Worm (Caenorhabditis elegans) whole organism, young adult: ENCODE results near the gene ddn-3.

ENCODE experiments used
- B0035.1 ChIP-seq: sonication (generic microtip); optimal IDR thresholded peaks from 2 replicates; lab custom pipeline; 2016; ENCODE audit warnings: missing genetic modification characterization, mild to moderate bottlenecking, missing compliant biosample characterization, missing genotype, missing genetic modification reagents
- C06A6.2 ChIP-seq: fragments of 200-800 bp; sonication (Bioruptor generic); conservative IDR thresholded peaks from 2 replicates; pipeline ENCODE4 v1.3.6; 2022; ENCODE audit warnings: missing genetic modification characterization, missing compliant biosample characterization
- D2030.7 ChIP-seq: fragments of 200-800 bp; sonication (Bioruptor generic); IDR thresholded peaks from 2 replicates; pipeline ENCODE4 v1.3.6; 2022; ENCODE audit warnings: missing genetic modification reagents, missing genetic modification characterization, missing compliant biosample characterization
- F49E8.2 ChIP-seq: sonication (generic microtip); optimal IDR thresholded peaks from 3 replicates; lab custom pipeline; 2017; ENCODE audit warnings: missing genetic modification characterization, mild to moderate bottlenecking, missing compliant biosample characterization, antibody characterized with exemption, moderate library complexity; ENCODE audit not compliant: insufficient read depth
- K11D2.4 ChIP-seq: fragments of 200-800 bp; sonication (Bioruptor generic); IDR thresholded peaks from 2 replicates; pipeline ENCODE4 v1.3.6; 2022; ENCODE audit warnings: missing genetic modification reagents, missing genetic modification characterization, missing compliant biosample characterization
- ama-1 ChIP-seq, 3 experiments: fragments of 150-350 bp in 1 of 3; sonication (generic microtip) in 2 of 3; optimal IDR thresholded peaks; 2 replicates each; lab custom pipeline; 2014 to 2018; ENCODE audit warnings: missing biosample characterization in 2 of 3, missing genetic modification characterization in 2 of 3, missing genetic modification reagents in 2 of 3
- atf-7 ChIP-seq: sonication (generic microtip); optimal IDR thresholded peaks from 2 replicates; lab custom pipeline; 2017; ENCODE audit warnings: mild to moderate bottlenecking, missing genetic modification characterization, missing compliant biosample characterization
- attf-5 ChIP-seq: fragments of 200-800 bp; sonication (Bioruptor generic); optimal IDR thresholded peaks from 2 replicates; lab custom pipeline; 2018; ENCODE audit warnings: mild to moderate bottlenecking, missing genetic modification characterization, missing compliant biosample characterization
- bed-2 ChIP-seq: fragments of 200-800 bp; sonication (Bioruptor generic); IDR thresholded peaks from 2 replicates; pipeline ENCODE4 v1.3.6; 2022; ENCODE audit warnings: missing genetic modification reagents, missing genetic modification characterization, missing compliant biosample characterization
- cebp-1 ChIP-seq, 2 experiments: fragments of 200-800 bp in 1 of 2; sonication (Bioruptor generic) in 1 of 2; sonication (generic microtip) in 1 of 2; IDR thresholded peaks in 1 of 2; optimal IDR thresholded peaks in 1 of 2; 2 replicates each; pipeline versions ENCODE4 v1.3.6 to Lab custom; 2017 to 2022; ENCODE audit warnings: missing compliant biosample characterization in 2 of 2, missing genetic modification characterization in 2 of 2, mild to moderate bottlenecking in 1 of 2, missing genetic modification reagents in 1 of 2, moderate library complexity in 1 of 2
- cebp-2 ChIP-seq: fragments of 200-800 bp; sonication (Bioruptor generic); IDR thresholded peaks from 2 replicates; pipeline ENCODE4 v1.3.6; 2022; ENCODE audit warnings: missing genetic modification characterization, missing compliant biosample characterization
- ceh-91 ChIP-seq: fragments of 200-800 bp; sonication (Bioruptor generic); IDR thresholded peaks from 2 replicates; pipeline ENCODE4 v1.3.6; 2022; ENCODE audit warnings: missing genetic modification reagents, missing genetic modification characterization, missing compliant biosample characterization
- dox-1 ChIP-seq: fragments of 200-800 bp; sonication (Bioruptor generic); IDR thresholded peaks from 2 replicates; pipeline ENCODE4 v1.3.6; 2022; ENCODE audit warnings: missing genetic modification reagents, missing genetic modification characterization, missing compliant biosample characterization
- dpl-1 ChIP-seq: fragments of 150-350 bp; optimal IDR thresholded peaks from 2 replicates; lab custom pipeline; 2014; ENCODE audit warnings: missing biosample characterization, missing genetic modification reagents, missing genetic modification characterization
- efl-1 ChIP-seq: fragments of 150-350 bp; optimal IDR thresholded peaks from 2 replicates; lab custom pipeline; 2014; ENCODE audit warnings: missing biosample characterization, missing genetic modification reagents, missing genetic modification characterization
- egl-18 ChIP-seq: fragments of 200-800 bp; sonication (Bioruptor generic); IDR thresholded peaks from 2 replicates; pipeline ENCODE4 v1.3.6; 2022; ENCODE audit warnings: missing genetic modification reagents, missing genetic modification characterization, missing compliant biosample characterization
- hmg-1.2 ChIP-seq: fragments of 200-800 bp; sonication (Bioruptor generic); IDR thresholded peaks from 2 replicates; pipeline ENCODE4 v1.3.6; 2022; ENCODE audit warnings: missing genetic modification reagents, missing genetic modification characterization, missing compliant biosample characterization
- hsf-1 ChIP-seq: fragments of 200-800 bp; sonication (Bioruptor generic); IDR thresholded peaks from 2 replicates; pipeline ENCODE4 v1.3.6; 2022; ENCODE audit warnings: missing genetic modification reagents, missing genetic modification characterization, missing compliant biosample characterization
- lin-26 ChIP-seq: fragments of 200-800 bp; sonication (Bioruptor generic); IDR thresholded peaks from 2 replicates; pipeline ENCODE4 v1.3.6; 2022; ENCODE audit warnings: missing genetic modification reagents, missing genetic modification characterization, missing compliant biosample characterization
- lin-54 ChIP-seq: fragments of 200-800 bp; sonication (Bioruptor generic); optimal IDR thresholded peaks from 2 replicates; lab custom pipeline; 2018; ENCODE audit warnings: mild to moderate bottlenecking, missing genetic modification characterization, missing compliant biosample characterization
- lsl-1 ChIP-seq: fragments of 200-800 bp; sonication (Bioruptor generic); optimal IDR thresholded peaks from 2 replicates; lab custom pipeline; 2018; ENCODE audit warnings: mild to moderate bottlenecking, missing genetic modification characterization, moderate library complexity, missing compliant biosample characterization
- madf-3 ChIP-seq: fragments of 200-800 bp; sonication (Bioruptor generic); IDR thresholded peaks from 2 replicates; pipeline ENCODE4 v1.3.6; 2022; ENCODE audit warnings: missing genetic modification reagents, missing genetic modification characterization, missing compliant biosample characterization
- nhr-120 ChIP-seq: fragments of 200-800 bp; sonication (Bioruptor generic); IDR thresholded peaks from 2 replicates; pipeline ENCODE4 v1.3.6; 2022; ENCODE audit warnings: missing genetic modification characterization, missing compliant biosample characterization
- nhr-80 ChIP-seq: sonication (generic microtip); optimal IDR thresholded peaks from 2 replicates; lab custom pipeline; 2016; ENCODE audit warnings: missing genetic modification characterization, missing compliant biosample characterization
- rcor-1 ChIP-seq: fragments of 200-800 bp; sonication (Bioruptor generic); IDR thresholded peaks from 2 replicates; pipeline ENCODE4 v1.3.6; 2022; ENCODE audit warnings: missing genetic modification reagents, missing genetic modification characterization, missing compliant biosample characterization
- repo-1 ChIP-seq: sonication (generic microtip); optimal IDR thresholded peaks from 2 replicates; lab custom pipeline; 2017; ENCODE audit warnings: mild to moderate bottlenecking, missing genetic modification characterization, missing compliant biosample characterization
- snpc-1.1 ChIP-seq: sonication (generic microtip); optimal IDR thresholded peaks from 2 replicates; lab custom pipeline; 2017; ENCODE audit warnings: missing genetic modification characterization, mild to moderate bottlenecking, missing compliant biosample characterization, antibody characterized with exemption, moderate library complexity, missing genotype, missing genetic modification reagents; ENCODE audit not compliant: insufficient read depth
- snpc-1.3 ChIP-seq: sonication (generic microtip); optimal IDR thresholded peaks from 2 replicates; lab custom pipeline; 2017; ENCODE audit warnings: missing genetic modification characterization, mild to moderate bottlenecking, missing compliant biosample characterization, antibody characterized with exemption, moderate library complexity, missing genotype, missing genetic modification reagents; ENCODE audit not compliant: insufficient read depth
- snpc-4 ChIP-seq, 5 experiments: fragments of 150-350 bp in 1 of 5; sonication (generic microtip) in 4 of 5; optimal IDR thresholded peaks; 2 replicates each; lab custom pipeline; 2014 to 2018; ENCODE audit warnings: missing genetic modification characterization in 5 of 5, missing biosample characterization in 3 of 5, antibody characterized with exemption in 2 of 5, mild to moderate bottlenecking in 2 of 5, missing compliant biosample characterization in 2 of 5, missing genotype in 2 of 5, moderate library complexity in 2 of 5, missing genetic modification reagents in 1 of 5
- tbx-9 ChIP-seq: sonication (generic microtip); optimal IDR thresholded peaks from 2 replicates; lab custom pipeline; 2016; ENCODE audit warnings: borderline replicate concordance, missing genetic modification characterization, inconsistent platforms, missing compliant biosample characterization
- zim-3 ChIP-seq: sonication (generic microtip); optimal IDR thresholded peaks from 2 replicates; lab custom pipeline; 2017; ENCODE audit warnings: mild to moderate bottlenecking, missing genetic modification characterization, moderate library complexity, missing compliant biosample characterization
- ztf-25 ChIP-seq: fragments of 200-800 bp; sonication (Bioruptor generic); IDR thresholded peaks from 2 replicates; pipeline ENCODE4 v1.3.6; 2022; ENCODE audit warnings: missing genetic modification reagents, missing genetic modification characterization, missing compliant biosample characterization
- ztf-6 ChIP-seq: fragments of 200-800 bp; sonication (Bioruptor generic); IDR thresholded peaks from 2 replicates; pipeline ENCODE4 v1.3.6; 2022; ENCODE audit warnings: missing genetic modification reagents, missing genetic modification characterization, missing compliant biosample characterization

The ddn-3 gene

ce11 chrV:14317621-14318020 is 6.6 kb upstream of the ddn-3 start:
- TF ChIP-seq cebp-1 (GFP tag; IDR thresholded peaks at IDR 0.05; lab: Robert Waterston, UW) (no peak), cebp-1 (tag; optimal IDR thresholded peaks at IDR 0.05; lab: Kevin White, UChicago) (peak; percentile 1), efl-1 (GFP tag; lab: Kevin White, UChicago) (no peak), snpc-4 (GFP tag; optimal IDR thresholded peaks at IDR 0.05; lab: Kevin White, UChicago) (no peak), snpc-4 (tag; optimal IDR thresholded peaks at IDR 0.05; lab: Kevin White, UChicago) (no peak), zim-3 (tag; lab: Kevin White, UChicago) (no peak)

- no peak for TF ChIP-seq lin-26 (GFP tag; lab: Robert Waterston, UW)
- no peak for TF ChIP-seq snpc-1.3 (tag; lab: Kevin White, UChicago)
- TF ChIP-seq D2030.7 (GFP tag; lab: Robert Waterston, UW): no peak
- no peak for TF ChIP-seq ztf-25 (GFP tag; lab: Robert Waterston, UW)
- no peak for TF ChIP-seq zim-3 (tag; lab: Kevin White, UChicago)
- no peak for TF ChIP-seq F49E8.2 (tag; lab: Kevin White, UChicago)
- TF ChIP-seq ama-1 (optimal IDR thresholded peaks at IDR 0.05; lab: Kevin White, UChicago): no peak
- no peak for TF ChIP-seq ama-1 (GFP tag; optimal IDR thresholded peaks at IDR 0.05; lab: Kevin White, UChicago)
- TF ChIP-seq B0035.1 (tag; lab: Kevin White, UChicago): no peak
- no peak for TF ChIP-seq repo-1 (tag; lab: Kevin White, UChicago)
- TF ChIP-seq C06A6.2 (GFP tag; lab: Robert Waterston, UW): no peak
Measured at ce11 chrV:14317204-14317603, 6.2 kb upstream of the ddn-3 start.

- TF ChIP-seq egl-18 (GFP tag; lab: Robert Waterston, UW) (no peak), lin-54 (no peak), cebp-2 (GFP tag; lab: Robert Waterston, UW) (no peak), nhr-120 (GFP tag; lab: Robert Waterston, UW) (no peak), tbx-9 (tag; lab: Kevin White, UChicago) (no peak), lsl-1 (GFP tag; lab: Kevin White, UChicago) (no peak), lin-26 (GFP tag; lab: Robert Waterston, UW) (no peak), K11D2.4 (no peak), repo-1 (tag; lab: Kevin White, UChicago) (no peak), attf-5 (GFP tag; lab: Kevin White, UChicago) (no peak), atf-7 (tag; lab: Kevin White, UChicago) (no peak), snpc-1.1 (tag; lab: Kevin White, UChicago) (no peak), efl-1 (GFP tag; lab: Kevin White, UChicago) (no peak), ceh-91 (GFP tag; lab: Robert Waterston, UW) (no peak), rcor-1 (GFP tag; lab: Robert Waterston, UW) (no peak)
- TF ChIP-seq, all 124 proteins: peak for 0
Measured at ce11 chrV:14316525-14316924, 5.5 kb upstream of the ddn-3 start, which contains the start of gene F47B8.2. Gene F47B8.2 (minus strand): TSS chrV:14316625.

ce11 chrV:14314236-14314635 is 3.2 kb upstream of the ddn-3 start, which contains the start of gene F47B8.1:
Gene F47B8.1 (minus strand): TSS chrV:14314336.
- TF ChIP-seq nhr-80 (no peak), dox-1 (no peak), dpl-1 (GFP tag; lab: Kevin White, UChicago) (no peak), bed-2 (GFP tag; lab: Robert Waterston, UW) (no peak), ztf-6 (GFP tag; lab: Robert Waterston, UW) (no peak), hsf-1 (GFP tag; lab: Robert Waterston, UW) (no peak), cebp-2 (GFP tag; lab: Robert Waterston, UW) (no peak), hmg-1.2 (no peak), madf-3 (GFP tag; lab: Robert Waterston, UW) (no peak)
